Worm (Caenorhabditis elegans): ENCODE data around the gene enu-3.1.
A peak's percentile ranks its signal among the peaks of the same experiment; 100 is the strongest.
"Not testable (repeated sequence)": the region's sequence is repeated elsewhere in the genome, so short reads cannot be mapped to it uniquely, and the experiment has no call there.

Gene enu-3.1

DNA sequence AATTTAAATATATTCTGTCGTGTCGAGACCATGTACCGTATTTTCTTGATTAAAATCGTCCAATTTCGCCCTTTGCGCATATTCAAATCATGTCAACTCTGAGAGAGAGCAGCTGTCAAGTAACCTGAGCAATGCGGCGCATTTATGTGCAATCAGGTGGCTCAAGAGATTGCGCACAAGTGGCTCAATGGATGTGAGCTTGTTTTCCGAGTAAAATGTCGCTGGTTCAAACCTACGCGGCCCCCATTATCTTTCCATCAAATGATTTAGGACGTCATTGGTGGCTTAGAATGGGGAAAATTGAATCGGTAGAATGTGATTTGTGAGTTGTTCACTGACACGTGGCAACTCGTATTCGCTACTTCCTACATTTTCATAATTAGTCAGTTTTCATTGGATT lies 4.0 kb upstream of the enu-3.1 start (continued):
- peak; percentile 38 for TF ChIP-seq gmeb-2 (tag; optimal IDR thresholded peaks at IDR 0.05)
- TF ChIP-seq unc-42 (tag; optimal IDR thresholded peaks at IDR 0.05), result peak; percentile 2
- TF ChIP-seq rnt-1 (tag; optimal IDR thresholded peaks at IDR 0.05), result peak; percentile 63
- TF ChIP-seq syd-9 (tag; optimal IDR thresholded peaks at IDR 0.05), result peak; percentile 46
- no peak for TF ChIP-seq ceh-9 (tag; optimal IDR thresholded peaks at IDR 0.05)
- peak; percentile 52 for TF ChIP-seq ceh-2 (tag; optimal IDR thresholded peaks at IDR 0.05)
- TF ChIP-seq hlh-8 (tag; optimal IDR thresholded peaks at IDR 0.05), result peak; percentile 28
- no peak for TF ChIP-seq fkh-10 (GFP tag; optimal IDR thresholded peaks at IDR 0.05)
- no peak for TF ChIP-seq elt-4 (tag; optimal IDR thresholded peaks at IDR 0.05)
- TF ChIP-seq fkh-6 (tag; optimal IDR thresholded peaks at IDR 0.05), result no peak
- peak; percentile 1 for TF ChIP-seq ceh-14 (tag; optimal IDR thresholded peaks at IDR 0.05)
- TF ChIP-seq ceh-24 (tag; optimal IDR thresholded peaks at IDR 0.05), result no peak
- peak; percentile 54 for TF ChIP-seq C08G9.2 (tag; optimal IDR thresholded peaks at IDR 0.05)
- TF ChIP-seq unc-55 (GFP tag; optimal IDR thresholded peaks at IDR 0.05), result peak; percentile 46
- TF ChIP-seq nhr-11 (tag; optimal IDR thresholded peaks at IDR 0.05), result no peak
- peak; percentile 3 for TF ChIP-seq lim-6 (tag; optimal IDR thresholded peaks at IDR 0.05)

ce11 chrIII:10438780-10439179 lies 2.7 kb downstream of the enu-3.1 start, which contains the start of gene H04D03.6:
Gene H04D03.6 (minus strand): TSS chrIII:10438880.
- not testable (repeated sequence) for TF ChIP-seq ets-4 (tag; optimal IDR thresholded peaks at IDR 0.05); ceh-48 (tag; optimal IDR thresholded peaks at IDR 0.05); ceh-6 (GFP tag; optimal IDR thresholded peaks at IDR 0.05)

DNA sequence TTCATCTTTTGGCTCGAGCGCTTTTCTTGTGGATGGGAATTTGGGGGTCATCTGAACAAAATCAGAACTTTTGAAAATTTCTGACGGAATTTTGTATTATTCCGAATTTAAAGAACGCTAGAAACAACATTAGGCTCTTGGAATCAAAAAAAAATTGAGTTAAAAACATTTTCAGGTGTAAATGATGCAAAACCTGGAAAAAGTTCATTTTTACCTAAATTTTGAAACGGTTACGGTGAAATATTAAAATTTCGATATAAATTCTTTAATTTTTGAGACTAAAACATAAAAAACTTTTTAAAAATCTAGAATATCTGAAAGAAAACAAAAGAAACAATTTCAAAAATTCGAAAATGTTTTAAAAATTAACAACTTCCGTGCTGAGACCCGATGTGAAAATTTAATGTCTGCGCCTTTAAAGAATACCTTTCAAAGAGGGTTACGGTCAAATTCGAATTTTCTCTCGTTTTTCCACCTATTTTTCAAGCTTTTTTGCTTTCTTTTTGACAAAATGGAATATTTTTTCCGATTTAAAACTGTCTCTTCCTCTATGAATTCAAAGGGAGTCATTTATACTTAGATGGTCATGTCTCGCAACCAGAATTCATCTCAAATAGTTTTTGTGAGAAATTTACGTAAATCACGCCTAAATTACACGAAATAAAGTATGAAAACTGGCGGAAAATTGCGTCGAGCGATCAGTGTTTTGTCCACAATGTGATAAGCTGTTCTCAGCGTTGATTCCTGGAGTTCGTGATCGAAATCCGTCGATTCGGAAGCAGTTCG lies 6.5 kb downstream of the enu-3.1 start, which contains the start of the genes H04D03.2 and ecps-2:
Gene H04D03.2 (minus strand): TSS at position 51 of the 786 bp plus-strand sequence.
Gene ecps-2 (plus strand): TSS at position 736 of the 786 bp plus-strand sequence.
- TF ChIP-seq ceh-6 (GFP tag; optimal IDR thresholded peaks at IDR 0.05), result no peak
- TF ChIP-seq unc-42 (tag; optimal IDR thresholded peaks at IDR 0.05), result no peak
- TF ChIP-seq K09A11.1 (tag; optimal IDR thresholded peaks at IDR 0.05; ENCODE audit: insufficient read depth), result no peak
- no peak for TF ChIP-seq npax-4 (tag; optimal IDR thresholded peaks at IDR 0.05)
- TF ChIP-seq rnt-1 (tag; optimal IDR thresholded peaks at IDR 0.05), result no peak
- no peak for TF ChIP-seq lim-6 (tag; optimal IDR thresholded peaks at IDR 0.05)
- TF ChIP-seq C08G9.2 (tag; optimal IDR thresholded peaks at IDR 0.05), result no peak
- TF ChIP-seq sox-2 (GFP tag; IDR thresholded peaks at IDR 0.05), result no peak
- TF ChIP-seq ama-1 (optimal IDR thresholded peaks at IDR 0.05), result no peak
- TF ChIP-seq mec-3 (tag; optimal IDR thresholded peaks at IDR 0.05; ENCODE audit: borderline replicate concordance), result no peak
- TF ChIP-seq T23F11.4 (GFP tag; optimal IDR thresholded peaks at IDR 0.05), result no peak
- TF ChIP-seq pag-3 (tag; optimal IDR thresholded peaks at IDR 0.05; ENCODE audit: borderline replicate concordance), result no peak
- no peak for TF ChIP-seq nfya-1 (tag; optimal IDR thresholded peaks at IDR 0.05)
- no peak for TF ChIP-seq odd-2 (tag; optimal IDR thresholded peaks at IDR 0.05)
- no peak for TF ChIP-seq unc-86 (tag; optimal IDR thresholded peaks at IDR 0.05)
- TF ChIP-seq ceh-22 (tag; optimal IDR thresholded peaks at IDR 0.05), result no peak
- TF ChIP-seq fkh-10 (GFP tag; optimal IDR thresholded peaks at IDR 0.05), result no peak
- no peak for TF ChIP-seq unc-3 (GFP tag; conservative IDR thresholded peaks at IDR 0.05)
- no peak for TF ChIP-seq unc-3 (tag; optimal IDR thresholded peaks at IDR 0.05)
- no peak for TF ChIP-seq pat-9 (tag; optimal IDR thresholded peaks at IDR 0.05)
- no peak for TF ChIP-seq ceh-31 (tag; optimal IDR thresholded peaks at IDR 0.05)

ce11 chrIII:10446730-10447129 lies 10.7 kb downstream of the enu-3.1 start, which contains the start of gene H04D03.7:
Gene H04D03.7 (minus strand): TSS chrIII:10446830.
- TF ChIP-seq dmd-4 (tag; optimal IDR thresholded peaks at IDR 0.05; ENCODE audit: borderline replicate concordance) (no peak), unc-86 (tag; optimal IDR thresholded peaks at IDR 0.05) (no peak), lin-11 (tag; optimal IDR thresholded peaks at IDR 0.05) (no peak), ttx-3 (tag; optimal IDR thresholded peaks at IDR 0.05) (no peak), pag-3 (tag; optimal IDR thresholded peaks at IDR 0.05; ENCODE audit: borderline replicate concordance) (no peak), pax-1 (tag; optimal IDR thresholded peaks at IDR 0.05) (no peak), K09A11.1 (tag; optimal IDR thresholded peaks at IDR 0.05; ENCODE audit: insufficient read depth) (no peak), C38D4.7 (GFP tag; optimal IDR thresholded peaks at IDR 0.05) (no peak), ceh-6 (GFP tag; optimal IDR thresholded peaks at IDR 0.05) (no peak), fkh-6 (tag; optimal IDR thresholded peaks at IDR 0.05) (no peak), unc-55 (GFP tag; optimal IDR thresholded peaks at IDR 0.05) (no peak), K02D7.2 (tag; optimal IDR thresholded peaks at IDR 0.05) (no peak)
